Worm (Caenorhabditis elegans) whole organism, late embryonic: Measurements from ENCODE around the gene ztf-18.

ENCODE experiments used
- F13H6.1 ChIP-seq: sonication (generic microtip); optimal IDR thresholded peaks from 2 replicates; lab custom pipeline; 2016; ENCODE audit warnings: missing genetic modification characterization, missing compliant biosample characterization
- K02D7.2 ChIP-seq: sonication (generic microtip); optimal IDR thresholded peaks from 2 replicates; lab custom pipeline; 2017; ENCODE audit warnings: mild to moderate bottlenecking, missing genetic modification characterization, missing compliant biosample characterization
- Y22D7AL.16 ChIP-seq: sonication (generic microtip); optimal IDR thresholded peaks from 2 replicates; lab custom pipeline; 2016; ENCODE audit warnings: missing genetic modification characterization, missing compliant biosample characterization
- ahr-1 ChIP-seq: sonication (generic microtip); optimal IDR thresholded peaks from 2 replicates; lab custom pipeline; 2016; ENCODE audit warnings: missing genetic modification characterization, missing compliant biosample characterization
- ama-1 ChIP-seq: fragments of 150-350 bp; optimal IDR thresholded peaks from 2 replicates; lab custom pipeline; 2014
- ceh-14 ChIP-seq: sonication (generic microtip); optimal IDR thresholded peaks from 2 replicates; lab custom pipeline; 2016; ENCODE audit warnings: missing genotype, missing genetic modification characterization, missing compliant biosample characterization
- ceh-18 ChIP-seq: sonication (generic microtip); optimal IDR thresholded peaks from 2 replicates; lab custom pipeline; 2016; ENCODE audit warnings: missing genetic modification characterization, missing compliant biosample characterization
- ceh-2 ChIP-seq: sonication (generic microtip); optimal IDR thresholded peaks from 2 replicates; lab custom pipeline; 2016; ENCODE audit warnings: missing genotype, missing genetic modification characterization, missing compliant biosample characterization
- ceh-22 ChIP-seq: sonication (generic microtip); optimal IDR thresholded peaks from 2 replicates; lab custom pipeline; 2017; ENCODE audit warnings: missing biosample characterization, missing genetic modification characterization
- ceh-30 ChIP-seq: fragments of 150-350 bp; optimal IDR thresholded peaks from 2 replicates; lab custom pipeline; 2014; ENCODE audit warnings: missing biosample characterization, missing genetic modification characterization
- ceh-31 ChIP-seq: sonication (generic microtip); optimal IDR thresholded peaks from 2 replicates; lab custom pipeline; 2016; ENCODE audit warnings: missing genetic modification characterization, missing compliant biosample characterization
- ceh-34 ChIP-seq: sonication (generic microtip); optimal IDR thresholded peaks from 2 replicates; lab custom pipeline; 2016; ENCODE audit warnings: mild to moderate bottlenecking, missing genetic modification characterization, missing compliant biosample characterization
- ceh-45 ChIP-seq: fragments of 200-800 bp; sonication (Bioruptor generic); IDR thresholded peaks from 2 replicates; pipeline ENCODE4 v1.3.6; 2022; ENCODE audit warnings: missing genetic modification reagents, missing genetic modification characterization, missing compliant biosample characterization
- ceh-48 ChIP-seq: sonication (generic microtip); optimal IDR thresholded peaks from 2 replicates; lab custom pipeline; 2016; ENCODE audit warnings: missing genetic modification characterization, inconsistent platforms, missing compliant biosample characterization
- dmd-4 ChIP-seq: sonication (generic microtip); optimal IDR thresholded peaks from 2 replicates; lab custom pipeline; 2016; ENCODE audit warnings: borderline replicate concordance, missing genetic modification characterization, missing compliant biosample characterization
- dve-1 ChIP-seq: sonication (generic microtip); optimal IDR thresholded peaks from 2 replicates; lab custom pipeline; 2017; ENCODE audit warnings: antibody characterized with exemption, mild to moderate bottlenecking, missing genetic modification characterization, missing compliant biosample characterization
- eyg-1 ChIP-seq: sonication (generic microtip); optimal IDR thresholded peaks from 2 replicates; lab custom pipeline; 2016; ENCODE audit warnings: missing genotype, missing genetic modification characterization, missing compliant biosample characterization
- fax-1 ChIP-seq: sonication (generic microtip); optimal IDR thresholded peaks from 2 replicates; lab custom pipeline; 2016; ENCODE audit warnings: missing genotype, missing genetic modification characterization, missing compliant biosample characterization
- fkh-10 ChIP-seq: fragments of 150-350 bp; optimal IDR thresholded peaks from 2 replicates; lab custom pipeline; 2014; ENCODE audit warnings: missing biosample characterization, missing genetic modification reagents, missing genetic modification characterization
- fkh-6 ChIP-seq: sonication (generic microtip); optimal IDR thresholded peaks from 2 replicates; lab custom pipeline; 2016; ENCODE audit warnings: missing genetic modification characterization, missing compliant biosample characterization
- gmeb-2 ChIP-seq: sonication (generic microtip); optimal IDR thresholded peaks from 2 replicates; lab custom pipeline; 2016; ENCODE audit warnings: missing genetic modification characterization, inconsistent platforms, missing compliant biosample characterization
- hlh-15 ChIP-seq: sonication (generic microtip); optimal IDR thresholded peaks from 2 replicates; lab custom pipeline; 2016; ENCODE audit warnings: missing genetic modification characterization, missing compliant biosample characterization
- hlh-30 ChIP-seq: sonication (generic microtip); optimal IDR thresholded peaks from 2 replicates; lab custom pipeline; 2017; ENCODE audit warnings: antibody characterized with exemption, missing genetic modification characterization, missing compliant biosample characterization; ENCODE audit not compliant: insufficient read depth
- hlh-6 ChIP-seq: sonication (generic microtip); optimal IDR thresholded peaks from 2 replicates; lab custom pipeline; 2016; ENCODE audit warnings: missing genotype, missing genetic modification characterization, missing compliant biosample characterization
- lin-11 ChIP-seq: fragments of 200-800 bp; sonication (Bioruptor generic); optimal IDR thresholded peaks from 2 replicates; lab custom pipeline; 2018; ENCODE audit warnings: mild to moderate bottlenecking, missing genetic modification characterization, missing compliant biosample characterization
- mec-3 ChIP-seq: sonication (generic microtip); optimal IDR thresholded peaks from 2 replicates; lab custom pipeline; 2016; ENCODE audit warnings: borderline replicate concordance, missing genetic modification characterization, missing compliant biosample characterization
- nhr-11 ChIP-seq: fragments of 150-350 bp; optimal IDR thresholded peaks from 2 replicates; lab custom pipeline; 2014; ENCODE audit warnings: missing biosample characterization, missing genetic modification characterization
- npax-4 ChIP-seq: sonication (generic microtip); optimal IDR thresholded peaks from 2 replicates; lab custom pipeline; 2016; ENCODE audit warnings: missing genetic modification characterization, missing compliant biosample characterization
- pat-9 ChIP-seq: fragments of 200-800 bp; sonication (Bioruptor generic); optimal IDR thresholded peaks from 2 replicates; lab custom pipeline; 2018; ENCODE audit warnings: mild to moderate bottlenecking, missing genetic modification characterization, moderate library complexity, missing compliant biosample characterization
- pha-2 ChIP-seq: sonication (generic microtip); optimal IDR thresholded peaks from 2 replicates; lab custom pipeline; 2017; ENCODE audit warnings: mild to moderate bottlenecking, missing genetic modification characterization, missing compliant biosample characterization
- pha-4 ChIP-seq: fragments of 150-350 bp; optimal IDR thresholded peaks from 2 replicates; lab custom pipeline; 2018; ENCODE audit warnings: missing biosample characterization, missing genetic modification reagents, missing genetic modification characterization
- pqm-1 ChIP-seq: sonication (generic microtip); optimal IDR thresholded peaks from 2 replicates; lab custom pipeline; 2016; ENCODE audit warnings: missing genetic modification characterization, missing compliant biosample characterization
- pros-1 ChIP-seq: fragments of 150-350 bp; optimal IDR thresholded peaks from 2 replicates; lab custom pipeline; 2014; ENCODE audit warnings: missing biosample characterization, missing genetic modification reagents, missing genetic modification characterization
- ref-2 ChIP-seq: sonication (generic microtip); optimal IDR thresholded peaks from 2 replicates; lab custom pipeline; 2016; ENCODE audit warnings: missing genetic modification characterization, missing compliant biosample characterization
- rnt-1 ChIP-seq: sonication (generic microtip); optimal IDR thresholded peaks from 2 replicates; lab custom pipeline; 2016; ENCODE audit warnings: missing genetic modification characterization, missing compliant biosample characterization
- syd-9 ChIP-seq: sonication (generic microtip); optimal IDR thresholded peaks from 2 replicates; lab custom pipeline; 2016; ENCODE audit warnings: mild to moderate bottlenecking, missing genetic modification characterization, moderate library complexity, missing compliant biosample characterization
- tbx-2 ChIP-seq: sonication (generic microtip); optimal IDR thresholded peaks from 2 replicates; lab custom pipeline; 2016; ENCODE audit warnings: missing genetic modification characterization, missing compliant biosample characterization
- tbx-7 ChIP-seq: sonication (generic microtip); optimal IDR thresholded peaks from 2 replicates; lab custom pipeline; 2016; ENCODE audit warnings: missing genotype, missing genetic modification characterization, missing compliant biosample characterization
- unc-55 ChIP-seq: sonication (generic microtip); optimal IDR thresholded peaks from 2 replicates; lab custom pipeline; 2017; ENCODE audit warnings: missing biosample characterization, missing genetic modification reagents, missing genetic modification characterization
- unc-86 ChIP-seq: sonication (generic microtip); optimal IDR thresholded peaks from 2 replicates; lab custom pipeline; 2016; ENCODE audit warnings: missing genetic modification characterization, missing compliant biosample characterization
- zip-5 ChIP-seq: sonication (generic microtip); optimal IDR thresholded peaks from 2 replicates; lab custom pipeline; 2016; ENCODE audit warnings: missing genetic modification characterization, missing compliant biosample characterization
- ztf-16 ChIP-seq: sonication (generic microtip); optimal IDR thresholded peaks from 2 replicates; lab custom pipeline; 2017; ENCODE audit warnings: missing genetic modification characterization, missing compliant biosample characterization

Gene ztf-18

DNA sequence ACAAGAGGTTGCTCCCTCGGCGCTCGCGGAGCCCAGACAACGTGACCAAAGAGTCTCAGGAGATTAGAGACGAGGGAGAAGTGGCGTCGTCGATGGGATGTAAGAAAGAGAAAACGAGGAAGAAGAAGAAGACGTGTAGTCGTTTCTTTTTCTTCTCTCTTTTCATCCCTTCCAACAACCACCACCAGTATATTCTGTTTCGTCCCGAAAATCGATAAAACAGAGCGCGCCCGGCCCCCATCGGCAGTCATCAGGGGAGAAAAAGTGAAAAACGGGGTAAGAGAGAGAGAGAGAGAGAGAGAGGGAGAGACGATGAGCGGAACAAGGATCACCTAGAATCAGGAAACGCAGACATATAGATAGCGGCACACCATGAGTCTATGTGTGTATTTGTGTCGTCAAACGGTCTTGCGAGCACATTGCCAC is 7.6 kb downstream of the ztf-18 start (continued):
- TF ChIP-seq Y22D7AL.16 (tag; lab: Kevin White, UChicago) = no peak
- TF ChIP-seq ref-2 = peak; percentile 35
- no peak for TF ChIP-seq ama-1 (lab: Kevin White, UChicago)
- TF ChIP-seq unc-55 (GFP tag; lab: Kevin White, UChicago) = peak; percentile 55
- TF ChIP-seq dve-1 (tag; lab: Kevin White, UChicago) = peak; percentile 55
- no peak for TF ChIP-seq hlh-15
- TF ChIP-seq pqm-1 = no peak
- no peak for TF ChIP-seq hlh-6 (tag; lab: Kevin White, UChicago)
- TF ChIP-seq ceh-34 (tag; lab: Kevin White, UChicago) = peak; percentile 40
- TF ChIP-seq zip-5 (tag; lab: Kevin White, UChicago) = no peak
- TF ChIP-seq ceh-48 = peak; percentile 99
- 0 out of 2 replicates have a peak, but pooled peaks have one; percentile 19 for TF ChIP-seq ceh-45
- no peak for TF ChIP-seq npax-4 (tag; lab: Kevin White, UChicago)
- no peak for TF ChIP-seq fkh-6 (tag; lab: Kevin White, UChicago)
- peak; percentile 67 for TF ChIP-seq pros-1 (tag; lab: Kevin White, UChicago)
- TF ChIP-seq eyg-1 (tag; lab: Kevin White, UChicago) = peak; percentile 53
- TF ChIP-seq gmeb-2 = no peak
- peak; percentile 13 for TF ChIP-seq unc-86 (tag; lab: Kevin White, UChicago)
- TF ChIP-seq ceh-30 (tag; lab: Kevin White, UChicago) = peak; percentile 22
- no peak for TF ChIP-seq fax-1 (tag; lab: Kevin White, UChicago)
- TF ChIP-seq hlh-30 (tag; lab: Kevin White, UChicago) = peak; percentile 73
- peak; percentile 83 for TF ChIP-seq ceh-31 (tag; lab: Kevin White, UChicago)
- no peak for TF ChIP-seq ceh-2
- TF ChIP-seq ztf-16 (tag; lab: Kevin White, UChicago) = no peak

DNA sequence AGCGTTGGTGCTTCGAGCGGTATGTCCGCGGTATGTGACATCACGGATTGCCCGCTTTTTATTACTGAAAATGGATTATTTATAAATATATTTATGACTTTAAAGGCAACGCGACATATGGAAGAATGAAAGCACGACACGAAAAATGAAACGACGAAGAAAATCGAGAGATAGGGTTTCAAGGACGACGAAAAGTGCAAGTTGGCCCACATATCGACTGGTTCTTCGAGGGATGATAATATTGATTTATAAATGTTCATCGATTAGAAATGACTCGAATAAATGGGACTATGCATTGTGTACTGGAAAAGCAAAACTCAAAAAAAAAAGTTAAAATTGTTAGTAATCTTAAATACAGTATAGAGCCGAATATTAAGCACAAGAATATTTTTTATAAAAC is 8.8 kb downstream of the ztf-18 start, which contains the start of gene zer-1:
Gene zer-1, minus strand, starts transcription at position 68 of the 400 bp plus-strand sequence.
- TF ChIP-seq tbx-7 (no peak), npax-4 (tag; lab: Kevin White, UChicago) (no peak), lin-11 (no peak), pqm-1 (no peak), fax-1 (tag; lab: Kevin White, UChicago) (no peak), nhr-11 (no peak), ztf-16 (tag; lab: Kevin White, UChicago) (no peak), ceh-2 (no peak), ceh-14 (no peak), fkh-10 (GFP tag; lab: Kevin White, UChicago) (no peak), hlh-6 (tag; lab: Kevin White, UChicago) (no peak), pha-2 (tag; lab: Kevin White, UChicago) (no peak), hlh-30 (tag; lab: Kevin White, UChicago) (no peak), ceh-22 (tag; lab: Kevin White, UChicago) (no peak), tbx-2 (tag; lab: Kevin White, UChicago) (no peak), ceh-18 (tag; lab: Kevin White, UChicago) (no peak)

- TF ChIP-seq rnt-1 (tag; lab: Kevin White, UChicago) = no peak
- TF ChIP-seq K02D7.2 = no peak
- TF ChIP-seq pat-9 (tag; lab: Kevin White, UChicago) = no peak
- no peak for TF ChIP-seq F13H6.1 (tag; lab: Kevin White, UChicago)
- no peak for TF ChIP-seq syd-9 (tag; lab: Kevin White, UChicago)
- TF ChIP-seq pha-4 (tag; lab: Kevin White, UChicago) = no peak
- TF ChIP-seq mec-3 (tag; lab: Kevin White, UChicago) = no peak
- no peak for TF ChIP-seq ahr-1 (tag; lab: Kevin White, UChicago)
- TF ChIP-seq tbx-7 = no peak
- TF ChIP-seq dmd-4 (tag; lab: Kevin White, UChicago) = no peak
Observed at ce11 chrIII:883595-883994, 11.9 kb downstream of the ztf-18 start.
